Worm (Caenorhabditis elegans): ENCODE data around the gene math-48.

math-48 gene

DNA sequence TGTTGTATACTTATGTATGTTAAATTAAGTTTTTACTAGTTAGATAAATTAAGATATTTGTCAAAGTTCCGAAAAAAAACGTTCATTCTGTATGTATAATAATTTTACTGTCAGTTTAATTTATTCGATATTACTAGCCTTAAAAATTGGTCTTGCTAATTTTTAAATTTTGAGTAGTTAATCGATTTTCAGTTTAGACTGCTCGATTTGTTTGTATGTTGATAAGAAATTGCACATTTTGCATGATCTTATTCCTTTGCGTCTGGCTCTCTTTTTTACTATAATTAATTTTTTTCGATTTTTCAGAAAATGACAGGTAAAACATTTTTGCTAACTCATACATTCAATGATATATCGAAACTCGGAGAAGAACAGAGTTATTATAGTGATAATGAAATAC, 46.4 kb downstream of the math-48 start, which contains the start of gene math-24:
Gene math-24, plus strand, starts transcription at position 301 of the 400 bp plus-strand sequence.
- TF ChIP-seq ceh-18 (tag; optimal IDR thresholded peaks at IDR 0.05) (no peak), ceh-9 (tag; optimal IDR thresholded peaks at IDR 0.05) (no peak), unc-42 (tag; optimal IDR thresholded peaks at IDR 0.05) (no peak), sdc-2 (tag; optimal IDR thresholded peaks at IDR 0.05) (no peak)

DNA sequence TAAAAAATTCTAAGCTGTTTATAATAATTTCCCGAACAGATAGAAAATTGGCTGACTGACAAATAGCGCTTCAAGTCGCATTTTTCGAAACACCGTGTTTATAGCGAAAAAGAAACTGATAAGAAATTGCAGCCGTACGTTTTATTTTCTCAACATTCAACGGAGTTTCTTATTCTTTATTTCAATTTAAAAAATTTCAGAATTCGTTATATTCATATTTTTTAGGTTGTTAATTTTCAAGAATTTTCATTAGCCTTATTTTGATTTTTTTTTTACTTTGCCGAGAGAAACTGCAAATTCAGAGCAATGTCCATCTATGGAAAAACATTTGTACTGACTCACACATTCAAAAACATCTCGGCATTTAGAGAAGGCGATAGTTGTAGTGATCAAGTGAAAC, 48.4 kb downstream of the math-48 start, which contains the start of gene C46F9.6:
Gene C46F9.6, plus strand, starts transcription at position 301 of the 400 bp plus-strand sequence.
- TF ChIP-seq ttx-3 (tag; optimal IDR thresholded peaks at IDR 0.05) = no peak
- TF ChIP-seq ceh-22 (tag; optimal IDR thresholded peaks at IDR 0.05) = no peak
- TF ChIP-seq K09A11.1 (tag; optimal IDR thresholded peaks at IDR 0.05; ENCODE audit: insufficient read depth) = no peak
- TF ChIP-seq fkh-6 (tag; optimal IDR thresholded peaks at IDR 0.05) = no peak
- TF ChIP-seq npax-4 (tag; optimal IDR thresholded peaks at IDR 0.05) = no peak
- no peak for TF ChIP-seq fax-1 (tag; optimal IDR thresholded peaks at IDR 0.05)
- no peak for TF ChIP-seq C38D4.7 (GFP tag; optimal IDR thresholded peaks at IDR 0.05)
- no peak for TF ChIP-seq hlh-6 (tag; optimal IDR thresholded peaks at IDR 0.05)
- TF ChIP-seq hlh-13 (GFP tag; optimal IDR thresholded peaks at IDR 0.05) = no peak
- no peak for TF ChIP-seq nfya-1 (tag; optimal IDR thresholded peaks at IDR 0.05)
- no peak for TF ChIP-seq dve-1 (tag; optimal IDR thresholded peaks at IDR 0.05)
- TF ChIP-seq ets-4 (tag; optimal IDR thresholded peaks at IDR 0.05) = no peak
- TF ChIP-seq syd-9 (tag; optimal IDR thresholded peaks at IDR 0.05) = no peak
- TF ChIP-seq tbx-7 (tag; optimal IDR thresholded peaks at IDR 0.05) = no peak
- no peak for TF ChIP-seq ama-1 (optimal IDR thresholded peaks at IDR 0.05)
- no peak for TF ChIP-seq rnt-1 (tag; optimal IDR thresholded peaks at IDR 0.05)
- no peak for TF ChIP-seq F13H6.1 (tag; optimal IDR thresholded peaks at IDR 0.05)
- TF ChIP-seq pqm-1 (tag; optimal IDR thresholded peaks at IDR 0.05) = no peak

DNA sequence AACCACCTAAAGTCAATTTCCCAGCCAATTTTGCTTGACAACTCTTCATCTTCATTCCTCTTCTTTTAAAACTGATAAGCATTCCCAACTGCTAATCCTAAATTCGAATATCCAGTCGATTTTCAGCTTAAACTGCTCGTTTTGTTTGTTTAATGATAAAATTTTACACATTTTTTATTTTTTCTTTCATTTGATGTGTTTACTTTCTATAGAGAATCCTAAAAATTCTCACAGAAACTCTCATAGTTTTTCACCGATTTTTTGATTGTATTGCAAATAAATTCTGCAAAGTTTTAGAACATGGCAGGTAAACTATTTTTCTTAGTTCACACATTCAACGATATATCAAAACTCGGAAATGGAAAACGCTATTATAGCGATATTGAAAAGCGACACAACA, 50.6 kb downstream of the math-48 start, which contains the start of gene math-25:
Gene math-25, plus strand, starts transcription at position 301 of the 400 bp plus-strand sequence.
- no peak for TF ChIP-seq ref-2 (tag; optimal IDR thresholded peaks at IDR 0.05)
- TF ChIP-seq fkh-6 (tag; optimal IDR thresholded peaks at IDR 0.05) = no peak
- no peak for TF ChIP-seq ceh-22 (tag; optimal IDR thresholded peaks at IDR 0.05)
- no peak for TF ChIP-seq nhr-11 (tag; optimal IDR thresholded peaks at IDR 0.05)
- TF ChIP-seq F13H6.1 (tag; optimal IDR thresholded peaks at IDR 0.05) = no peak
- TF ChIP-seq ceh-31 (tag; optimal IDR thresholded peaks at IDR 0.05) = no peak
- TF ChIP-seq hlh-30 (tag; optimal IDR thresholded peaks at IDR 0.05; ENCODE audit: insufficient read depth) = no peak
- no peak for TF ChIP-seq nhr-232 (tag; optimal IDR thresholded peaks at IDR 0.05)
- no peak for TF ChIP-seq gmeb-2 (tag; optimal IDR thresholded peaks at IDR 0.05)
- TF ChIP-seq pat-9 (tag; optimal IDR thresholded peaks at IDR 0.05) = no peak
- no peak for TF ChIP-seq T23F11.4 (GFP tag; optimal IDR thresholded peaks at IDR 0.05)
- no peak for TF ChIP-seq hlh-6 (tag; optimal IDR thresholded peaks at IDR 0.05)
- TF ChIP-seq lim-6 (tag; optimal IDR thresholded peaks at IDR 0.05) = no peak
- TF ChIP-seq sox-4 (tag; optimal IDR thresholded peaks at IDR 0.05) = no peak
- TF ChIP-seq npax-4 (tag; optimal IDR thresholded peaks at IDR 0.05) = no peak
- no peak for TF ChIP-seq pax-1 (tag; optimal IDR thresholded peaks at IDR 0.05)
- no peak for TF ChIP-seq hlh-15 (tag; optimal IDR thresholded peaks at IDR 0.05)
- TF ChIP-seq ceh-45 (GFP tag; IDR thresholded peaks at IDR 0.05) = no peak
- no peak for TF ChIP-seq dve-1 (tag; optimal IDR thresholded peaks at IDR 0.05)
- TF ChIP-seq unc-42 (tag; optimal IDR thresholded peaks at IDR 0.05) = no peak
